Worm (Caenorhabditis elegans) whole organism, young adult: ENCODE measurements around the gene bath-19.

Source experiments
- B0035.1 ChIP-seq: sonication (generic microtip); optimal IDR thresholded peaks from 2 replicates; lab custom pipeline; 2016; ENCODE audit warnings: missing genetic modification characterization, mild to moderate bottlenecking, missing compliant biosample characterization, missing genotype, missing genetic modification reagents
- ama-1 ChIP-seq, 3 experiments: fragments of 150-350 bp in 1 of 3; sonication (generic microtip) in 2 of 3; optimal IDR thresholded peaks; 2 replicates each; lab custom pipeline; 2014 to 2018; ENCODE audit warnings: missing biosample characterization in 2 of 3, missing genetic modification characterization in 2 of 3, missing genetic modification reagents in 2 of 3
- hlh-26 ChIP-seq: fragments of 200-800 bp; sonication (Bioruptor generic); conservative IDR thresholded peaks from 2 replicates; pipeline ENCODE4 v1.3.6; 2022; ENCODE audit warnings: missing genetic modification reagents, missing genetic modification characterization, missing compliant biosample characterization
- let-526 ChIP-seq: fragments of 200-800 bp; sonication (Bioruptor generic); IDR thresholded peaks from 2 replicates; pipeline ENCODE4 v1.3.6; 2022; ENCODE audit warnings: missing genetic modification reagents, missing genetic modification characterization, missing compliant biosample characterization
- rcor-1 ChIP-seq: fragments of 200-800 bp; sonication (Bioruptor generic); IDR thresholded peaks from 2 replicates; pipeline ENCODE4 v1.3.6; 2022; ENCODE audit warnings: missing genetic modification reagents, missing genetic modification characterization, missing compliant biosample characterization
- rec-8 ChIP-seq, 2 experiments: sonication (generic microtip); optimal IDR thresholded peaks; 2 replicates each; lab custom pipeline; 2016; ENCODE audit warnings: mild to moderate bottlenecking in 2 of 2, missing genetic modification characterization in 2 of 2, missing genetic modification reagents in 2 of 2, missing genotype in 2 of 2, missing biosample characterization in 1 of 2, missing compliant biosample characterization in 1 of 2, moderate library complexity in 1 of 2
- snpc-4 ChIP-seq, 5 experiments: fragments of 150-350 bp in 1 of 5; sonication (generic microtip) in 4 of 5; optimal IDR thresholded peaks; 2 replicates each; lab custom pipeline; 2014 to 2018; ENCODE audit warnings: missing genetic modification characterization in 5 of 5, missing biosample characterization in 3 of 5, antibody characterized with exemption in 2 of 5, mild to moderate bottlenecking in 2 of 5, missing compliant biosample characterization in 2 of 5, missing genotype in 2 of 5, moderate library complexity in 2 of 5, missing genetic modification reagents in 1 of 5

DNA sequence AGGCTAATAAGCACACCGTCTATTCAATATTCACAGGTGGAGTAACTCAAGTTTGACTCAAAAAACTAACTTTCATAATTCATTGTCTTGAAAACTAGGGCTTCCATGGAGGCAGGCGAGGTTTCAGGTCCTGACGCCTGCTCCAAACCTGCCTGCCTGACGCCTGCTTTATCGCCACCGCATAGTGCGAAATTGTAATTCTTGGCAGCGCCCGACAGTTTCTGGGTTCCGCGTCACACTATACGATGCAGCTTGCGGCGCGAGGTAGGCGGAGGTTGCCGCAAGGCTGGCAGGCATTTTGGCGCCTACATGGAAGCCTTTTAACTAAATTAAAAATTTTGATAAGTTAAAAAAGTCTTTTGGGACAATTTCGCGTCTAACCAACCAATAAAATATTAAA is 48.0 kb upstream of the bath-19 start:
- TF ChIP-seq snpc-4 (GFP tag; optimal IDR thresholded peaks at IDR 0.05; lab: Kevin White, UChicago) = no peak
- no peak for TF ChIP-seq snpc-4 (tag; optimal IDR thresholded peaks at IDR 0.05; lab: Kevin White, UChicago)
- TF ChIP-seq rcor-1 (GFP tag; lab: Robert Waterston, UW) = no peak
- no peak for TF ChIP-seq ama-1 (optimal IDR thresholded peaks at IDR 0.05; lab: Kevin White, UChicago)
- no peak for TF ChIP-seq ama-1 (GFP tag; optimal IDR thresholded peaks at IDR 0.05; lab: Kevin White, UChicago)
- no peak for TF ChIP-seq let-526 (GFP tag; lab: Robert Waterston, UW)
- TF ChIP-seq B0035.1 = no peak
- no peak for TF ChIP-seq rec-8 (tag; optimal IDR thresholded peaks at IDR 0.05; lab: Kevin White, UChicago)
- TF ChIP-seq hlh-26 (GFP tag; lab: Robert Waterston, UW) = no peak
